Fruit fly (Drosophila melanogaster) whole organism, embryonic: ENCODE measurements around the gene eIF4E6.

Experiments
- Bteb2 ChIP-seq: fragments of 200-800 bp; sonication (Bioruptor generic); optimal IDR thresholded peaks from 2 replicates; lab custom pipeline; 2016; ENCODE audit warnings: missing biosample characterization, missing genetic modification characterization
- CG10147 ChIP-seq: fragments of 200-800 bp; sonication (Bioruptor generic); optimal IDR thresholded peaks from 2 replicates; lab custom pipeline; 2019; ENCODE audit warnings: missing biosample characterization, mild to moderate bottlenecking, missing genetic modification characterization, moderate library complexity
- CG10267 ChIP-seq: fragments of 200-800 bp; sonication (Bioruptor generic); optimal IDR thresholded peaks from 2 replicates; lab custom pipeline; 2018; ENCODE audit warnings: missing biosample characterization, mild to moderate bottlenecking, missing genetic modification characterization, moderate library complexity
- CG10321 ChIP-seq: fragments of 200-800 bp; sonication (Bioruptor generic); IDR thresholded peaks from 2 replicates; pipeline ENCODE4 v1.3.6; 2022; ENCODE audit warnings: missing biosample characterization, missing genetic modification characterization
- CG10979 ChIP-seq: fragments of 200-800 bp; sonication (Bioruptor generic); optimal IDR thresholded peaks from 2 replicates; lab custom pipeline; 2018; ENCODE audit warnings: missing biosample characterization, mild to moderate bottlenecking, missing genetic modification characterization, moderate library complexity
- CG11247 ChIP-seq: fragments of 200-800 bp; sonication (Bioruptor generic); IDR thresholded peaks from 2 replicates; pipeline ENCODE4 v1.3.6; 2022; ENCODE audit warnings: missing biosample characterization, missing genetic modification characterization
- CG11695 ChIP-seq: fragments of 200-800 bp; sonication (Bioruptor generic); IDR thresholded peaks from 3 replicates; pipeline ENCODE4 v1.3.6; 2022; ENCODE audit warnings: missing biosample characterization, missing genetic modification characterization
- CG11696 ChIP-seq: fragments of 200-800 bp; sonication (Bioruptor generic); IDR thresholded peaks from 2 replicates; pipeline ENCODE4 v1.3.6; 2022; ENCODE audit warnings: missing biosample characterization, missing genetic modification characterization
- CG12236 ChIP-seq: fragments of 200-800 bp; sonication (Bioruptor generic); optimal IDR thresholded peaks from 2 replicates; lab custom pipeline; 2016; ENCODE audit warnings: missing biosample characterization, missing genetic modification characterization
- CG13287 ChIP-seq: fragments of 200-800 bp; sonication (Bioruptor generic); IDR thresholded peaks from 2 replicates; pipeline ENCODE4 v1.3.6; 2022; ENCODE audit warnings: missing biosample characterization, missing genetic modification characterization; ENCODE audit not compliant: partially characterized antibody
- CG14014 ChIP-seq: fragments of 200-800 bp; sonication (Bioruptor generic); IDR thresholded peaks from 2 replicates; pipeline ENCODE4 v1.3.6; 2022; ENCODE audit warnings: missing biosample characterization, missing genetic modification characterization
- CG18262 ChIP-seq: fragments of 200-800 bp; optimal IDR thresholded peaks from 3 replicates; lab custom pipeline; 2019; ENCODE audit warnings: missing biosample characterization, mild to moderate bottlenecking, missing genetic modification characterization, moderate library complexity
- CG18476 ChIP-seq: fragments of 200-800 bp; sonication (Bioruptor generic); optimal IDR thresholded peaks from 2 replicates; lab custom pipeline; 2016; ENCODE audit warnings: missing biosample characterization, mild to moderate bottlenecking, missing genetic modification characterization
- CG2129 ChIP-seq: fragments of 200-800 bp; sonication (Bioruptor generic); IDR thresholded peaks from 2 replicates; pipeline ENCODE4 v1.3.6; 2022; ENCODE audit warnings: missing biosample characterization, missing genetic modification characterization; ENCODE audit not compliant: partially characterized antibody
- CG31388 ChIP-seq: fragments of 200-800 bp; sonication (Bioruptor generic); optimal IDR thresholded peaks from 2 replicates; lab custom pipeline; 2016; ENCODE audit warnings: missing biosample characterization, missing genetic modification characterization
- CG3163 ChIP-seq: fragments of 200-800 bp; sonication (Bioruptor generic); optimal IDR thresholded peaks from 3 replicates; lab custom pipeline; 2016; ENCODE audit warnings: missing biosample characterization, missing genetic modification characterization
- CG3407 ChIP-seq: fragments of 200-800 bp; sonication (Bioruptor generic); optimal IDR thresholded peaks from 2 replicates; lab custom pipeline; 2018; ENCODE audit warnings: missing biosample characterization, mild to moderate bottlenecking, missing genetic modification characterization
- CG34224 ChIP-seq: fragments of 200-800 bp; sonication (Bioruptor generic); IDR thresholded peaks from 3 replicates; pipeline ENCODE4 v1.3.6; 2022; ENCODE audit warnings: missing biosample characterization, missing genetic modification characterization; ENCODE audit not compliant: partially characterized antibody
- CG3726 ChIP-seq: fragments of 200-800 bp; sonication (Bioruptor generic); IDR thresholded peaks from 3 replicates; pipeline ENCODE4, ENCODE4 v1.3.6; 2022; ENCODE audit warnings: missing biosample characterization, missing genetic modification characterization
- CG4360 ChIP-seq: fragments of 200-800 bp; sonication (Bioruptor generic); IDR thresholded peaks from 2 replicates; pipeline ENCODE4 v1.3.6; 2022; ENCODE audit warnings: missing biosample characterization, missing genetic modification characterization
- CG43689 ChIP-seq: fragments of 200-800 bp; sonication (Bioruptor generic); IDR thresholded peaks from 2 replicates; pipeline ENCODE4 v1.3.6; 2022; ENCODE audit warnings: missing biosample characterization, missing genetic modification characterization
- CG7786 ChIP-seq: fragments of 200-800 bp; sonication (Bioruptor generic); optimal IDR thresholded peaks from 2 replicates; lab custom pipeline; 2016; ENCODE audit warnings: missing biosample characterization, missing genetic modification characterization
- CrebB ChIP-seq: fragments of 200-800 bp; sonication (Bioruptor generic); optimal IDR thresholded peaks from 3 replicates; lab custom pipeline; 2018; ENCODE audit warnings: missing biosample characterization, mild to moderate bottlenecking, missing genetic modification characterization
- Dp ChIP-seq: fragments of 200-800 bp; sonication (Bioruptor generic); optimal IDR thresholded peaks from 2 replicates; lab custom pipeline; 2018; ENCODE audit warnings: missing biosample characterization, mild to moderate bottlenecking, missing genetic modification characterization, moderate library complexity
- E2f1 ChIP-seq: fragments of 200-800 bp; sonication (Bioruptor generic); IDR thresholded peaks from 2 replicates; pipeline ENCODE4 v1.3.6; 2022; ENCODE audit warnings: missing biosample characterization, missing genetic modification characterization
- Fer1 ChIP-seq: fragments of 200-800 bp; sonication (Bioruptor generic); optimal IDR thresholded peaks from 2 replicates; lab custom pipeline; 2017; ENCODE audit warnings: missing biosample characterization, mild to moderate bottlenecking, missing genetic modification characterization
- H15 ChIP-seq: fragments of 200-800 bp; sonication (Bioruptor generic); IDR thresholded peaks from 3 replicates; pipeline ENCODE4 v1.3.6; 2022; ENCODE audit warnings: missing biosample characterization, missing genetic modification characterization
- Lhr ChIP-seq: fragments of 200-800 bp; sonication (Bioruptor generic); optimal IDR thresholded peaks from 3 replicates; lab custom pipeline; 2017; ENCODE audit warnings: mild to moderate bottlenecking, missing biosample characterization, missing genetic modification reagents, missing genetic modification characterization
- Mad ChIP-seq: fragments of 200-800 bp; sonication (Bioruptor generic); optimal IDR thresholded peaks from 2 replicates; lab custom pipeline; 2016; ENCODE audit warnings: missing biosample characterization, missing genetic modification characterization
- NK7.1 ChIP-seq: fragments of 200-800 bp; sonication (Bioruptor generic); optimal IDR thresholded peaks from 3 replicates; lab custom pipeline; 2016; ENCODE audit warnings: missing biosample characterization, missing genetic modification characterization
- Neu2 ChIP-seq: fragments of 200-800 bp; sonication (Bioruptor generic); optimal IDR thresholded peaks from 3 replicates; lab custom pipeline; 2016; ENCODE audit warnings: missing biosample characterization, missing genetic modification characterization, borderline replicate concordance
- Rx ChIP-seq: fragments of 200-800 bp; sonication (Bioruptor generic); IDR thresholded peaks from 2 replicates; pipeline ENCODE4 v1.3.6; 2022; ENCODE audit warnings: missing biosample characterization, missing genetic modification characterization
- Spps ChIP-seq: fragments of 200-800 bp; sonication (Bioruptor generic); optimal IDR thresholded peaks from 2 replicates; lab custom pipeline; 2018; ENCODE audit warnings: missing biosample characterization, mild to moderate bottlenecking, missing genetic modification characterization
- Taf1 ChIP-seq: fragments of 200-800 bp; sonication (Bioruptor generic); IDR thresholded peaks from 2 replicates; pipeline ENCODE4 v1.3.6; 2022; ENCODE audit warnings: missing biosample characterization, missing genetic modification characterization
- bbx ChIP-seq: fragments of 200-800 bp; sonication (Bioruptor generic); IDR thresholded peaks from 2 replicates; pipeline ENCODE4 v1.3.6; 2022; ENCODE audit warnings: missing biosample characterization, missing genetic modification characterization; ENCODE audit not compliant: partially characterized antibody
- bigmax ChIP-seq: fragments of 200-800 bp; sonication (Bioruptor generic); optimal IDR thresholded peaks from 2 replicates; lab custom pipeline; 2018; ENCODE audit warnings: missing biosample characterization, mild to moderate bottlenecking, missing genetic modification characterization
- caup ChIP-seq: fragments of 200-800 bp; sonication (Bioruptor generic); optimal IDR thresholded peaks from 3 replicates; lab custom pipeline; 2017; ENCODE audit warnings: missing biosample characterization, mild to moderate bottlenecking, missing genetic modification characterization, moderate library complexity; ENCODE audit not compliant: severe bottlenecking
- chinmo ChIP-seq: fragments of 200-800 bp; sonication (Bioruptor generic); IDR thresholded peaks from 4 replicates; pipeline ENCODE4 v1.3.6; 2022; ENCODE audit warnings: missing biosample characterization, missing genetic modification characterization; ENCODE audit not compliant: partially characterized antibody
- cwo ChIP-seq: fragments of 200-800 bp; sonication (Bioruptor generic); optimal IDR thresholded peaks from 3 replicates; lab custom pipeline; 2017; ENCODE audit warnings: missing biosample characterization, missing genetic modification characterization, mild to moderate bottlenecking, moderate library complexity, missing genetic modification reagents
- gcm2 ChIP-seq: fragments of 200-800 bp; sonication (Bioruptor generic); optimal IDR thresholded peaks from 2 replicates; lab custom pipeline; 2016; ENCODE audit warnings: missing biosample characterization, missing genetic modification characterization
- jigr1 ChIP-seq: fragments of 200-800 bp; sonication (Bioruptor generic); IDR thresholded peaks from 3 replicates; pipeline ENCODE4 v1.3.6; 2022; ENCODE audit warnings: missing biosample characterization, missing genetic modification characterization
- klu ChIP-seq: fragments of 200-800 bp; sonication (Bioruptor generic); IDR thresholded peaks from 2 replicates; pipeline ENCODE4 v1.3.6; 2022; ENCODE audit warnings: missing biosample characterization, missing genetic modification characterization
- lov ChIP-seq, 2 experiments: fragments of 200-800 bp in 1 of 2; fragments of >200 bp in 1 of 2; sonication (Bioruptor generic) in 1 of 2; IDR thresholded peaks in 1 of 2; optimal IDR thresholded peaks in 1 of 2; 2 replicates in 1 of 2; 3 replicates in 1 of 2; pipeline versions ENCODE4 v1.3.6 to Lab custom; 2017 to 2022; ENCODE audit warnings: missing biosample characterization in 1 of 2, missing genetic modification characterization in 1 of 2
- onecut ChIP-seq: fragments of 200-800 bp; sonication (Bioruptor generic); IDR thresholded peaks from 2 replicates; pipeline ENCODE4 v1.3.6; 2022; ENCODE audit warnings: missing biosample characterization, missing genetic modification characterization
- org-1 ChIP-seq: fragments of 200-800 bp; sonication (Bioruptor generic); optimal IDR thresholded peaks from 2 replicates; lab custom pipeline; 2017; ENCODE audit warnings: missing biosample characterization, missing genetic modification characterization
- peb ChIP-seq: fragments of 200-800 bp; sonication (Bioruptor generic); IDR thresholded peaks from 2 replicates; pipeline ENCODE4 v1.3.6; 2022; ENCODE audit warnings: missing biosample characterization, missing genetic modification characterization
- pfk ChIP-seq: fragments of 200-800 bp; sonication (Bioruptor generic); optimal IDR thresholded peaks from 2 replicates; lab custom pipeline; 2018; ENCODE audit warnings: missing biosample characterization, mild to moderate bottlenecking, missing genetic modification characterization, moderate library complexity
- sd ChIP-seq: fragments of 200-800 bp; sonication (Bioruptor generic); optimal IDR thresholded peaks from 3 replicates; lab custom pipeline; 2018; ENCODE audit warnings: missing biosample characterization, mild to moderate bottlenecking, missing genetic modification characterization, moderate library complexity
- slou ChIP-seq: fragments of 200-800 bp; sonication (Bioruptor generic); optimal IDR thresholded peaks from 3 replicates; lab custom pipeline; 2016; ENCODE audit warnings: missing biosample characterization, missing genetic modification characterization
- wdn ChIP-seq: fragments of 200-800 bp; sonication (Bioruptor generic); IDR thresholded peaks from 2 replicates; pipeline ENCODE4 v1.3.6; 2022; ENCODE audit warnings: missing biosample characterization, missing genetic modification characterization

eIF4E6 gene

DNA sequence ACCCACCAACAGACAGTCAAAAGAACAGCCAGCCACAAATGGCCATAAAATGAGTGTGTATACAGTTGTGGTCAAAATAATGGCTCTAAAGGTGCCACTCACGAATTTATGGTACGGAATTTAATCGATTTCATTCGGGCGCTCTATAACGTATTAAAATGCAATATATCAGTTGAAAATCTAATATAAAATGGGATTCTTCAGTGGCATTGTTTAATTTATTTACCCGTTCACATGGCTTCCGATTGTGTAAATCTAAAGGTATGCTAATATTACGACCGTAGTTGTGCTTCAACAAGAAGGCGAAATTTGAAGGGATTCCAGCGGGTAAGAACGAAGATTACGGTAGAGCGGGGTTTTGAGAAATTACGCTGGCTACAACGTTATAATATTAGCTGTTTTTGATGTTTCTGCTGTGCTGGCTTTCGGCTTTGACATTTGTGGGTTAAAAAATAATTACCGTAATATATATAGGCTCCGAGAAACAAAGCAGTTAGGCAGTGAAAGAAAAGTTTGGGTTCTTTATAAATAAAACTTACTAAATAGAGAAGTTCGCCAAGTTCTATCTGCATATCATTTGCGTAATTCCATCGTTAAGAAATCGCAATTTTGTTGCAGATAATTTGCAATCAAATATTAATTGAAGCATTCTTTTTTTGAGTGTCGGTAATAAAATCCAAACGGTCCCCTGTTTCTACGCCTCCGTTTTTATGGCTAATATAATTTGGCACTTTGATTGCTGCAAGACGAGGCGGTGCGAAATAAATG is 48.8 kb upstream of the eIF4E6 start (continued):
- TF ChIP-seq CrebB (tag; lab: Kevin White, UChicago) (no peak), bigmax (GFP tag; lab: Kevin White, UChicago) (no peak), Dp (GFP tag; lab: Kevin White, UChicago) (no peak), CG43689 (GFP tag; lab: Robert Waterston, UW) (no peak), Neu2 (no peak), CG2129 (GFP tag; lab: Robert Waterston, UW) (no peak), CG10979 (tag; lab: Kevin White, UChicago) (no peak), Spps (no peak), CG12236 (GFP tag; lab: Kevin White, UChicago) (no peak), CG14014 (0 out of 2 replicates have a peak, but pooled peaks have one; percentile 6), CG7786 (GFP tag; lab: Kevin White, UChicago) (peak; percentile 9), NK7.1 (GFP tag; lab: Kevin White, UChicago) (no peak), slou (GFP tag; lab: Kevin White, UChicago) (no peak), CG11695 (peak; percentile 51; the same call in 1 of the 3 replicates), gcm2 (no peak), sd (peak; percentile 12), Mad (GFP tag; lab: Kevin White, UChicago) (peak; percentile 23), CG10267 (tag; lab: Kevin White, UChicago) (peak; percentile 14), CG31388 (GFP tag; lab: Kevin White, UChicago) (no peak), klu (no peak), jigr1 (no peak), CG3163 (GFP tag; lab: Kevin White, UChicago) (no peak), CG18262 (tag; lab: Kevin White, UChicago) (no peak), CG3407 (no peak), cwo (GFP tag; lab: Kevin White, UChicago) (peak; percentile 24), caup (GFP tag; lab: Kevin White, UChicago) (no peak), CG18476 (GFP tag; lab: Kevin White, UChicago) (no peak), CG34224 (GFP tag; lab: Robert Waterston, UW) (no peak), lov (optimal IDR thresholded peaks at IDR 0.05; lab: Kevin White, UChicago) (no peak), lov (GFP tag; IDR thresholded peaks at IDR 0.05; lab: Robert Waterston, UW) (no peak), org-1 (peak; percentile 1), CG13287 (GFP tag; lab: Robert Waterston, UW) (no peak), wdn (GFP tag; lab: Robert Waterston, UW) (0 out of 2 replicates have a peak, but pooled peaks have one; percentile 20), E2f1 (GFP tag; lab: Robert Waterston, UW) (no peak), Bteb2 (no peak), H15 (GFP tag; lab: Robert Waterston, UW) (no peak), CG10147 (GFP tag; lab: Kevin White, UChicago) (peak; percentile 29), CG10321 (GFP tag; lab: Robert Waterston, UW) (no peak)

DNA sequence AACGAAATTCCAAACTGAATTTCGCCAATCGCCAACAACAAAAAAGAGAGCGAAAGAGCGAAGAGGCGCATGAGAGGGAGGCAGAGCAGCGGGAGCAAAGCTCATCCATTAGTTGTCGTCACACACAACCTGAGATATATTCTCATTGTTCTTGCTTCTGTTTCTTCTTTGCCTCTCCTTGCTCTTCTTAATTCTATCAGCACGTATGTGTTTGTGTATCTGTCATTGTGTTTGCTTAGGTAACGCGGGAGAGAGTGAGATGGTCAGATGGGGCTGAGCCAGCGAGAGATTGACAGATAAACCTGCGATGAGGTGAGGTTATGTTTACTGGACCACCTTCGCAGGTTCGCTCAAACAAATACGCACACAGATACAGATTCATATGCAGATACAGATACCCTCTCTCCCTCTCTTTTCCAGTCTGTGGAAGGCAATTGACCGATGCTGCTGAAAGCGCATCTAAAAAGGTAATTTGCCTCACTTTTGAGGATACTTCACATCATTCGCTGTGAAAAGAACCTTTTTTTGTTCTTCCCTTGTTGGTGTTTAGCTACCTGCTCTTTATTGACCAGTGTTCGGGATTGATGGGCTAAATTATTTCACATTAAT is 47.1 kb upstream of the eIF4E6 start:
- no peak for TF ChIP-seq CG4360 (GFP tag; lab: Robert Waterston, UW)
- TF ChIP-seq peb (GFP tag; lab: Robert Waterston, UW): no peak
- TF ChIP-seq pfk: no peak
- no peak for TF ChIP-seq CG11696 (GFP tag; lab: Robert Waterston, UW)
- TF ChIP-seq Lhr (GFP tag; lab: Kevin White, UChicago): no peak
- TF ChIP-seq bbx (GFP tag; lab: Robert Waterston, UW): no peak
- no peak for TF ChIP-seq Rx (GFP tag; lab: Robert Waterston, UW)
- TF ChIP-seq onecut (GFP tag; lab: Robert Waterston, UW): no peak
- no peak for TF ChIP-seq CG7786 (GFP tag; lab: Kevin White, UChicago)
- TF ChIP-seq Taf1 (GFP tag; lab: Robert Waterston, UW): no peak
- TF ChIP-seq chinmo (GFP tag; lab: Robert Waterston, UW): peak; percentile 79; the same call in 2 of the 4 replicates
- no peak for TF ChIP-seq CG3726 (GFP tag; lab: Robert Waterston, UW)
- peak; percentile 30 for TF ChIP-seq Fer1 (GFP tag; lab: Kevin White, UChicago)
- no peak for TF ChIP-seq CG11247 (GFP tag; lab: Robert Waterston, UW)
